Fruit fly (Drosophila melanogaster) whole organism, embryonic: Measurements from ENCODE around the gene GatB.
A peak's percentile ranks its signal among the peaks of the same experiment; 100 is the strongest.

ENCODE experiments used
- Ada2b ChIP-seq: fragments of 200-800 bp; sonication (Bioruptor generic); IDR thresholded peaks from 2 replicates; pipeline ENCODE4 v1.3.6; 2022; ENCODE audit warnings: missing biosample characterization, missing genetic modification characterization
- Adf1 ChIP-seq: fragments of 200-800 bp; sonication (Bioruptor generic); IDR thresholded peaks from 2 replicates; pipeline ENCODE4 v1.3.6; 2022; ENCODE audit warnings: missing biosample characterization, missing genetic modification characterization
- CG10274 ChIP-seq: fragments of 200-800 bp; sonication (Bioruptor generic); optimal IDR thresholded peaks from 3 replicates; lab custom pipeline; 2017; ENCODE audit warnings: missing biosample characterization, mild to moderate bottlenecking, missing genetic modification characterization
- CG12299 ChIP-seq: fragments of 200-800 bp; sonication (Bioruptor generic); optimal IDR thresholded peaks from 2 replicates; lab custom pipeline; 2018; ENCODE audit warnings: missing biosample characterization, mild to moderate bottlenecking, missing genetic modification characterization
- CG13424 ChIP-seq: fragments of 200-800 bp; sonication (Bioruptor generic); optimal IDR thresholded peaks from 2 replicates; lab custom pipeline; 2019; ENCODE audit warnings: missing biosample characterization, mild to moderate bottlenecking, missing genetic modification characterization, moderate library complexity
- CG13894 ChIP-seq: fragments of 200-800 bp; sonication (Bioruptor generic); optimal IDR thresholded peaks from 3 replicates; lab custom pipeline; 2018; ENCODE audit warnings: missing biosample characterization, mild to moderate bottlenecking, missing genetic modification characterization, moderate library complexity
- CG15696 ChIP-seq: fragments of 200-800 bp; sonication (Bioruptor generic); optimal IDR thresholded peaks from 2 replicates; lab custom pipeline; 2019; ENCODE audit warnings: missing biosample characterization, mild to moderate bottlenecking, missing genetic modification characterization, moderate library complexity
- CG2202 ChIP-seq: fragments of 200-800 bp; sonication (Bioruptor generic); optimal IDR thresholded peaks from 2 replicates; lab custom pipeline; 2018; ENCODE audit warnings: missing biosample characterization, mild to moderate bottlenecking, missing genetic modification characterization
- CG2889 ChIP-seq: fragments of 200-800 bp; sonication (Bioruptor generic); IDR thresholded peaks from 3 replicates; pipeline ENCODE4 v1.3.6; 2022; ENCODE audit warnings: missing biosample characterization, missing genetic modification characterization
- CG31365 ChIP-seq: fragments of 200-800 bp; sonication (Bioruptor generic); optimal IDR thresholded peaks from 2 replicates; lab custom pipeline; 2018; ENCODE audit warnings: missing biosample characterization, mild to moderate bottlenecking, missing genetic modification characterization
- CG4404 ChIP-seq: fragments of 200-800 bp; sonication (Bioruptor generic); IDR thresholded peaks from 2 replicates; pipeline ENCODE4 v1.3.6; 2022; ENCODE audit warnings: missing biosample characterization, missing genetic modification characterization
- CG5245 ChIP-seq: fragments of 200-800 bp; sonication (Bioruptor generic); optimal IDR thresholded peaks from 3 replicates; lab custom pipeline; 2016; ENCODE audit warnings: missing biosample characterization, missing genetic modification characterization
- CG7372 ChIP-seq: fragments of 200-800 bp; sonication (Bioruptor generic); IDR thresholded peaks from 2 replicates; pipeline ENCODE4 v1.3.6; 2022; ENCODE audit warnings: missing biosample characterization, missing genetic modification characterization
- CG9932 ChIP-seq: fragments of 200-800 bp; sonication (Bioruptor generic); IDR thresholded peaks from 2 replicates; pipeline ENCODE4 v1.3.6; 2022; ENCODE audit warnings: missing biosample characterization, missing genetic modification characterization
- Xrp1 ChIP-seq: fragments of 200-800 bp; sonication (Bioruptor generic); IDR thresholded peaks from 2 replicates; pipeline ENCODE4 v1.3.6; 2022; ENCODE audit warnings: missing biosample characterization, missing genetic modification characterization
- ab ChIP-seq: fragments of 200-800 bp; sonication (Bioruptor generic); optimal IDR thresholded peaks from 2 replicates; lab custom pipeline; 2016; ENCODE audit warnings: missing biosample characterization, missing genetic modification characterization
- bcd ChIP-seq: fragments of 200-800 bp; sonication (Bioruptor generic); optimal IDR thresholded peaks from 2 replicates; lab custom pipeline; 2017; ENCODE audit warnings: missing biosample characterization, mild to moderate bottlenecking, missing genetic modification characterization
- bsh ChIP-seq, 2 experiments: fragments of 200-800 bp; sonication (Bioruptor generic); optimal IDR thresholded peaks; 2 replicates each; lab custom pipeline; 2017 to 2018; ENCODE audit warnings: mild to moderate bottlenecking in 2 of 2, missing biosample characterization in 2 of 2, missing genetic modification characterization in 2 of 2, moderate library complexity in 1 of 2
- dpn ChIP-seq, 2 experiments: fragments of 200-800 bp; sonication (Bioruptor generic); optimal IDR thresholded peaks; 3 replicates each; lab custom pipeline; 2016; ENCODE audit warnings: missing biosample characterization in 2 of 2, missing genetic modification characterization in 2 of 2
- klu ChIP-seq: fragments of 200-800 bp; sonication (Bioruptor generic); IDR thresholded peaks from 2 replicates; pipeline ENCODE4 v1.3.6; 2022; ENCODE audit warnings: missing biosample characterization, missing genetic modification characterization
- mam ChIP-seq: fragments of 200-800 bp; sonication (Bioruptor generic); optimal IDR thresholded peaks from 3 replicates; lab custom pipeline; 2016; ENCODE audit warnings: missing biosample characterization, missing genetic modification characterization
- ro ChIP-seq: fragments of 200-800 bp; sonication (Bioruptor generic); IDR thresholded peaks from 2 replicates; pipeline ENCODE4 v1.3.6; 2022; ENCODE audit warnings: missing biosample characterization, missing genetic modification characterization
- row ChIP-seq: fragments of 200-800 bp; sonication (Bioruptor generic); IDR thresholded peaks from 3 replicates; pipeline ENCODE4 v1.3.6; 2022; ENCODE audit warnings: missing biosample characterization, missing genetic modification characterization
- slp2 ChIP-seq: fragments of 200-800 bp; sonication (Bioruptor generic); optimal IDR thresholded peaks from 2 replicates; lab custom pipeline; 2016; ENCODE audit warnings: missing biosample characterization, missing genetic modification characterization
- sna ChIP-seq: fragments of 200-800 bp; sonication (Bioruptor generic); IDR thresholded peaks from 2 replicates; pipeline ENCODE4 v1.3.6; 2022; ENCODE audit warnings: missing biosample characterization, missing genetic modification characterization; ENCODE audit not compliant: partially characterized antibody

The GatB gene

dm6 chr3R:24079110-24079509 is 50.9 kb downstream of the GatB start (continued):
- TF ChIP-seq bsh (GFP tag; optimal IDR thresholded peaks at IDR 0.05; lab: Kevin White, UChicago) = no peak
- TF ChIP-seq bcd = no peak
- TF ChIP-seq CG15696 = no peak
- no peak for TF ChIP-seq CG7372 (GFP tag; lab: Robert Waterston, UW)
- no peak for TF ChIP-seq CG9932 (GFP tag; lab: Robert Waterston, UW)
- TF ChIP-seq klu = no peak
- no peak for TF ChIP-seq CG31365 (tag; lab: Kevin White, UChicago)
- no peak for TF ChIP-seq ro (GFP tag; lab: Robert Waterston, UW)
- TF ChIP-seq CG12299 = no peak
- no peak for TF ChIP-seq CG13424 (tag; lab: Kevin White, UChicago)
- TF ChIP-seq CG13894 (tag; lab: Kevin White, UChicago) = no peak
- TF ChIP-seq slp2 = no peak
- no peak for TF ChIP-seq CG10274 (GFP tag; lab: Kevin White, UChicago)
- no peak for TF ChIP-seq mam (GFP tag; lab: Kevin White, UChicago)
- no peak for TF ChIP-seq CG5245 (GFP tag; lab: Kevin White, UChicago)
- TF ChIP-seq CG2889 (GFP tag; lab: Robert Waterston, UW) = no peak
- TF ChIP-seq Xrp1 (GFP tag; lab: Robert Waterston, UW) = peak; percentile 27; the same call in 1 of the 2 replicates
- TF ChIP-seq dpn (GFP tag; optimal IDR thresholded peaks at IDR 0.05; lab: Kevin White, UChicago) = no peak
- TF ChIP-seq CG4404 (GFP tag; lab: Robert Waterston, UW) = no peak
- TF ChIP-seq row (GFP tag; lab: Robert Waterston, UW) = peak; percentile 31; the same call in 1 of the 3 replicates
- peak; percentile 9; the same call in 1 of the 2 replicates for TF ChIP-seq Ada2b (GFP tag; lab: Robert Waterston, UW)
- TF ChIP-seq Adf1 (GFP tag; lab: Robert Waterston, UW) = no peak
- no peak for TF ChIP-seq CG2202 (tag; lab: Kevin White, UChicago)
- no peak for TF ChIP-seq ab (GFP tag; lab: Kevin White, UChicago)
- no peak for TF ChIP-seq sna (GFP tag; lab: Robert Waterston, UW)
